In the genomic region with DNA sequence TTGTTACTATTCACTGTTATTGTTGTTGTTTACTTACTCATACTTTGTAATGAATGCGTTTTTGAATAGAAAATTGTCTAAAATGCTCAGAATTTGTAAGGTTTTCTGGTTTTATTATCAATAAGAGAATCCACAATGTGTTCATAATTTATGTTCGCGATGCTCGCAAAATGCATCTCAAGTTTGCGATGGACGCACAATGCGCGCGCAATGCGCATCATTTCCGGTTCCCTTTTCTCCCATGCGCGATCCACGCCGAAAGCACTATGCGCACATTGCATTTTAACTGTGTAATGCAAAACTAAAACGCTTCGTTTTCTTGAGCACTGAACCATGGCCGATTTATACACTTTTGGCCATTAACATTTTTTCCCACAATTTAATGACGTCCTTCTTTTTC, we compare ENCODE assay signal across 2 worm cellular contexts.
TF ChIP-seq lines count a peak whose summit lies in the region.

No protein-coding gene starts in this region.

TF ChIP-seq in whole organism, L4 larva, 104 proteins besides CTCF, POLR2A, EP300 and RAD21 (continued from another document):
- TF ChIP-seq vab-7 (GFP tag; IDR thresholded peaks at IDR 0.05; lab: Robert Waterston, UW) (peak; percentile 33; the same call in 1 of the 2 replicates), hlh-30 (tag; optimal IDR thresholded peaks at IDR 0.05; lab: Kevin White, UChicago; ENCODE audit: insufficient read depth) (no peak), tag-97 (GFP tag; IDR thresholded peaks at IDR 0.05; lab: Robert Waterston, UW) (no peak), cey-2 (tag; optimal IDR thresholded peaks at IDR 0.05; lab: Kevin White, UChicago; ENCODE audit: borderline replicate concordance, insufficient read depth) (no peak), mes-2 (tag; optimal IDR thresholded peaks at IDR 0.05; lab: Kevin White, UChicago; ENCODE audit: poor library complexity, severe bottlenecking) (no peak), gei-8 (GFP tag; optimal IDR thresholded peaks at IDR 0.05; lab: Kevin White, UChicago) (peak; percentile 64), ctbp-1 (GFP tag; IDR thresholded peaks at IDR 0.05; lab: Robert Waterston, UW) (peak; percentile 76), hlh-11 (tag; optimal IDR thresholded peaks at IDR 0.05; lab: Kevin White, UChicago) (no peak), lin-38 (GFP tag; IDR thresholded peaks at IDR 0.05; lab: Robert Waterston, UW) (no peak; the same call in 1 of the 2 replicates), F44E2.7 (GFP tag; IDR thresholded peaks at IDR 0.05; lab: Robert Waterston, UW) (no peak), Y5F2A.4 (GFP tag; optimal IDR thresholded peaks at IDR 0.05; lab: Kevin White, UChicago) (no peak), dmd-8 (GFP tag; IDR thresholded peaks at IDR 0.05; lab: Robert Waterston, UW) (0 out of 2 replicates have a peak, but pooled peaks have one; percentile 38), nhr-28 (tag; optimal IDR thresholded peaks at IDR 0.05; lab: Kevin White, UChicago) (no peak), aly-2 (tag; optimal IDR thresholded peaks at IDR 0.05; lab: Kevin White, UChicago) (no peak), daf-16 (GFP tag; optimal IDR thresholded peaks at IDR 0.05; lab: Kevin White, UChicago) (peak in 1 of 2 experiments; percentile 55), daf-16 (tag; optimal IDR thresholded peaks at IDR 0.05; lab: Kevin White, UChicago) (no peak), dmd-6 (GFP tag; IDR thresholded peaks at IDR 0.05; lab: Robert Waterston, UW) (0 out of 2 replicates have a peak, but pooled peaks have one; percentile 15), R02D3.7 (tag; optimal IDR thresholded peaks at IDR 0.05; lab: Kevin White, UChicago) (no peak), T20F7.1 (GFP tag; optimal IDR thresholded peaks at IDR 0.05; lab: Kevin White, UChicago) (no peak), arid-1 (GFP tag; conservative IDR thresholded peaks at IDR 0.05; lab: Robert Waterston, UW) (peak; percentile 64; the same call in 1 of the 2 replicates), zfp-3 (GFP tag; conservative IDR thresholded peaks at IDR 0.05; lab: Robert Waterston, UW) (0 out of 2 replicates have a peak, but pooled peaks have one; percentile 43), unc-62 (GFP tag; optimal IDR thresholded peaks at IDR 0.05 in 1 of 2; lab: Kevin White, UChicago) (peak in 1 of 2 experiments; percentile 0), unc-62 (tag; optimal IDR thresholded peaks at IDR 0.05; lab: Kevin White, UChicago) (no peak), mxl-3 (GFP tag; optimal IDR thresholded peaks at IDR 0.05; lab: Kevin White, UChicago) (no peak), daf-19 (GFP tag; conservative IDR thresholded peaks at IDR 0.05; lab: Robert Waterston, UW) (peak; percentile 67; the same call in 1 of the 2 replicates), madf-5 (GFP tag; IDR thresholded peaks at IDR 0.05; lab: Robert Waterston, UW) (0 out of 4 replicates have a peak, but pooled peaks of 1 of the 2 experiments have one; percentile 21)
TF ChIP-seq in whole organism, L4 larva: peak in this region for 25.

TF ChIP-seq in whole organism, young adult, 124 proteins besides CTCF, POLR2A, EP300 and RAD21 (continued from another document):
- TF ChIP-seq ets-4 (GFP tag; optimal IDR thresholded peaks at IDR 0.05; lab: Kevin White, UChicago), result no peak
- no peak for TF ChIP-seq hmg-1.2 (GFP tag; IDR thresholded peaks at IDR 0.05; lab: Robert Waterston, UW)
- TF ChIP-seq tbp1 (GFP tag; optimal IDR thresholded peaks at IDR 0.05; lab: Kevin White, UChicago), result no peak
- no peak for TF ChIP-seq lin-40 (tag; optimal IDR thresholded peaks at IDR 0.05; lab: Kevin White, UChicago)
- TF ChIP-seq ztf-26 (tag; optimal IDR thresholded peaks at IDR 0.05; lab: Kevin White, UChicago), result no peak
- no peak for TF ChIP-seq sptf-2 (GFP tag; optimal IDR thresholded peaks at IDR 0.05; lab: Kevin White, UChicago)
- peak; percentile 86 for TF ChIP-seq zim-3 (tag; optimal IDR thresholded peaks at IDR 0.05; lab: Kevin White, UChicago)
- no peak for TF ChIP-seq akir-1 (GFP tag; optimal IDR thresholded peaks at IDR 0.05; lab: Kevin White, UChicago)
- peak; percentile 71 for TF ChIP-seq K11D2.4 (GFP tag; IDR thresholded peaks at IDR 0.05; lab: Robert Waterston, UW)
- TF ChIP-seq ztf-3 (GFP tag; optimal IDR thresholded peaks at IDR 0.05; lab: Kevin White, UChicago), result no peak
- no peak for TF ChIP-seq Y67H2A.10 (GFP tag; conservative IDR thresholded peaks at IDR 0.05; lab: Robert Waterston, UW)
- TF ChIP-seq nfyb-1 (GFP tag; IDR thresholded peaks at IDR 0.05; lab: Robert Waterston, UW), result peak; percentile 51; the same call in 1 of the 2 replicates
- no peak for TF ChIP-seq F57A8.1 (GFP tag; optimal IDR thresholded peaks at IDR 0.05; lab: Kevin White, UChicago)
- TF ChIP-seq efl-1 (GFP tag; optimal IDR thresholded peaks at IDR 0.05; lab: Kevin White, UChicago), result no peak
- peak; percentile 46; the same call in 1 of the 2 replicates for TF ChIP-seq ceh-100 (GFP tag; IDR thresholded peaks at IDR 0.05; lab: Robert Waterston, UW)
- TF ChIP-seq Y53F4B.3 (GFP tag; IDR thresholded peaks at IDR 0.05; lab: Robert Waterston, UW), result no peak
- TF ChIP-seq snpc-1.1 (tag; optimal IDR thresholded peaks at IDR 0.05; lab: Kevin White, UChicago; ENCODE audit: insufficient read depth), result no peak
- TF ChIP-seq nhr-80 (tag; optimal IDR thresholded peaks at IDR 0.05; lab: Kevin White, UChicago), result no peak
- no peak for TF ChIP-seq F23B12.7 (tag; optimal IDR thresholded peaks at IDR 0.05; lab: Kevin White, UChicago; ENCODE audit: insufficient read depth)
- TF ChIP-seq aptf-2 (GFP tag; conservative IDR thresholded peaks at IDR 0.05; lab: Robert Waterston, UW), result peak; percentile 53; the same call in 1 of the 2 replicates
- TF ChIP-seq F33H1.4 (GFP tag; IDR thresholded peaks at IDR 0.05; lab: Robert Waterston, UW), result no peak
- no peak for TF ChIP-seq ceh-79 (tag; optimal IDR thresholded peaks at IDR 0.05; lab: Kevin White, UChicago)
- TF ChIP-seq C17E4.6 (GFP tag; IDR thresholded peaks at IDR 0.05; lab: Robert Waterston, UW), result no peak
- TF ChIP-seq let-526 (GFP tag; IDR thresholded peaks at IDR 0.05; lab: Robert Waterston, UW), result no peak
- TF ChIP-seq mes-4 (tag; optimal IDR thresholded peaks at IDR 0.05; lab: Kevin White, UChicago), result no peak
- TF ChIP-seq F55B11.4 (tag; optimal IDR thresholded peaks at IDR 0.05; lab: Kevin White, UChicago; ENCODE audit: borderline replicate concordance, insufficient read depth), result no peak
- TF ChIP-seq repo-1 (tag; optimal IDR thresholded peaks at IDR 0.05; lab: Kevin White, UChicago), result peak; percentile 67
- TF ChIP-seq pbrm-1 (GFP tag; IDR thresholded peaks at IDR 0.05; lab: Robert Waterston, UW), result peak; percentile 58; the same call in 1 of the 2 replicates
- TF ChIP-seq Y53G8AR.9 (GFP tag; conservative IDR thresholded peaks at IDR 0.05; lab: Robert Waterston, UW), result no peak
- no peak for TF ChIP-seq T26A5.8 (tag; optimal IDR thresholded peaks at IDR 0.05; lab: Kevin White, UChicago)
- no peak for TF ChIP-seq unc-130 (GFP tag; optimal IDR thresholded peaks at IDR 0.05; lab: Kevin White, UChicago)
- 0 out of 2 replicates have a peak, but pooled peaks have one; percentile 19 for TF ChIP-seq madf-3 (GFP tag; IDR thresholded peaks at IDR 0.05; lab: Robert Waterston, UW)
- no peak for TF ChIP-seq lsl-1 (GFP tag; optimal IDR thresholded peaks at IDR 0.05; lab: Kevin White, UChicago)
- peak; percentile 78 for TF ChIP-seq chd-7 (tag; optimal IDR thresholded peaks at IDR 0.05; lab: Kevin White, UChicago)
- no peak for TF ChIP-seq hrde-1 (tag; optimal IDR thresholded peaks at IDR 0.05; lab: Kevin White, UChicago; ENCODE audit: borderline replicate concordance)
- no peak for TF ChIP-seq rcor-1 (GFP tag; IDR thresholded peaks at IDR 0.05; lab: Robert Waterston, UW)
- no peak for TF ChIP-seq nhr-120 (GFP tag; IDR thresholded peaks at IDR 0.05; lab: Robert Waterston, UW)
- TF ChIP-seq Y79H2A.3 (GFP tag; conservative IDR thresholded peaks at IDR 0.05; lab: Robert Waterston, UW), result no peak
- no peak for TF ChIP-seq lsy-27 (tag; optimal IDR thresholded peaks at IDR 0.05; lab: Kevin White, UChicago; ENCODE audit: borderline replicate concordance, insufficient read depth)
- TF ChIP-seq nhr-179 (tag; optimal IDR thresholded peaks at IDR 0.05; lab: Kevin White, UChicago), result no peak
- TF ChIP-seq T07F8.4 (tag; optimal IDR thresholded peaks at IDR 0.05; lab: Kevin White, UChicago), result no peak
- TF ChIP-seq dox-1 (GFP tag; IDR thresholded peaks at IDR 0.05; lab: Robert Waterston, UW), result no peak
- TF ChIP-seq snpc-4 (GFP tag; optimal IDR thresholded peaks at IDR 0.05; lab: Kevin White, UChicago), result no peak
- TF ChIP-seq snpc-4 (tag; optimal IDR thresholded peaks at IDR 0.05; lab: Kevin White, UChicago), result no peak
- peak; percentile 62 for TF ChIP-seq athp-1 (tag; optimal IDR thresholded peaks at IDR 0.05; lab: Kevin White, UChicago)
- no peak for TF ChIP-seq ccch-3 (GFP tag; optimal IDR thresholded peaks at IDR 0.05; lab: Kevin White, UChicago)
- TF ChIP-seq aptf-3 (GFP tag; IDR thresholded peaks at IDR 0.05; lab: Robert Waterston, UW), result 0 out of 2 replicates have a peak, but pooled peaks have one; percentile 82
- TF ChIP-seq D2030.7 (GFP tag; IDR thresholded peaks at IDR 0.05; lab: Robert Waterston, UW), result no peak
- 0 out of 2 replicates have a peak, but pooled peaks have one; percentile 23 for TF ChIP-seq ztf-25 (GFP tag; IDR thresholded peaks at IDR 0.05; lab: Robert Waterston, UW)
- TF ChIP-seq lin-26 (GFP tag; IDR thresholded peaks at IDR 0.05; lab: Robert Waterston, UW), result no peak
- TF ChIP-seq nhr-90 (tag; optimal IDR thresholded peaks at IDR 0.05; lab: Kevin White, UChicago), result no peak
- TF ChIP-seq bed-2 (GFP tag; IDR thresholded peaks at IDR 0.05; lab: Robert Waterston, UW), result no peak
- TF ChIP-seq ceh-27 (GFP tag; optimal IDR thresholded peaks at IDR 0.05; lab: Kevin White, UChicago), result no peak
- no peak for TF ChIP-seq mxl-1 (tag; optimal IDR thresholded peaks at IDR 0.05; lab: Kevin White, UChicago)
- no peak for TF ChIP-seq mcd-1 (GFP tag; IDR thresholded peaks at IDR 0.05; lab: Robert Waterston, UW)
- no peak for TF ChIP-seq ztf-6 (GFP tag; IDR thresholded peaks at IDR 0.05; lab: Robert Waterston, UW)
- no peak for TF ChIP-seq madf-6 (GFP tag; IDR thresholded peaks at IDR 0.05; lab: Robert Waterston, UW)
- TF ChIP-seq ztf-28 (GFP tag; IDR thresholded peaks at IDR 0.05; lab: Robert Waterston, UW), result no peak
- no peak for TF ChIP-seq Y56A3A.18 (GFP tag; IDR thresholded peaks at IDR 0.05; lab: Robert Waterston, UW)
- no peak for TF ChIP-seq somi-1 (GFP tag; optimal IDR thresholded peaks at IDR 0.05; lab: Kevin White, UChicago)
- peak; percentile 60 for TF ChIP-seq atf-7 (tag; optimal IDR thresholded peaks at IDR 0.05; lab: Kevin White, UChicago)
- TF ChIP-seq F52B5.7 (tag; optimal IDR thresholded peaks at IDR 0.05; lab: Kevin White, UChicago), result peak; percentile 90
- TF ChIP-seq hmg-20 (GFP tag; IDR thresholded peaks at IDR 0.05; lab: Robert Waterston, UW), result no peak
- TF ChIP-seq lin-35 (GFP tag; optimal IDR thresholded peaks at IDR 0.05; lab: Kevin White, UChicago), result peak in 1 of 3 experiments; percentile 14
- no peak for TF ChIP-seq hlh-26 (GFP tag; conservative IDR thresholded peaks at IDR 0.05; lab: Robert Waterston, UW)
- TF ChIP-seq ekl-4 (GFP tag; IDR thresholded peaks at IDR 0.05; lab: Robert Waterston, UW), result no peak
- TF ChIP-seq dpff-1 (tag; optimal IDR thresholded peaks at IDR 0.05; lab: Kevin White, UChicago), result no peak
- TF ChIP-seq dpl-1 (GFP tag; optimal IDR thresholded peaks at IDR 0.05; lab: Kevin White, UChicago), result no peak
- no peak for TF ChIP-seq Y95B8A.8 (GFP tag; IDR thresholded peaks at IDR 0.05; lab: Robert Waterston, UW)
- TF ChIP-seq lin-54 (GFP tag; optimal IDR thresholded peaks at IDR 0.05; lab: Kevin White, UChicago), result no peak
- no peak for TF ChIP-seq ztf-18 (tag; optimal IDR thresholded peaks at IDR 0.05; lab: Kevin White, UChicago)
- TF ChIP-seq F22D6.2 (tag; optimal IDR thresholded peaks at IDR 0.05; lab: Kevin White, UChicago), result no peak
- TF ChIP-seq bed-1 (GFP tag; IDR thresholded peaks at IDR 0.05; lab: Robert Waterston, UW), result no peak
- TF ChIP-seq C06A6.2 (GFP tag; conservative IDR thresholded peaks at IDR 0.05; lab: Robert Waterston, UW), result no peak
- no peak for TF ChIP-seq egl-44 (GFP tag; IDR thresholded peaks at IDR 0.05; lab: Robert Waterston, UW)
- TF ChIP-seq F37B4.10 (GFP tag; IDR thresholded peaks at IDR 0.05; lab: Robert Waterston, UW), result no peak
- TF ChIP-seq him-1 (tag; optimal IDR thresholded peaks at IDR 0.05; lab: Kevin White, UChicago), result no peak
- TF ChIP-seq sdz-38 (tag; optimal IDR thresholded peaks at IDR 0.05; lab: Kevin White, UChicago), result no peak
- TF ChIP-seq sea-2 (GFP tag; IDR thresholded peaks at IDR 0.05; lab: Robert Waterston, UW), result no peak
- TF ChIP-seq attf-6 (GFP tag; IDR thresholded peaks at IDR 0.05; lab: Robert Waterston, UW), result no peak
- TF ChIP-seq snpc-3.4 (tag; optimal IDR thresholded peaks at IDR 0.05; lab: Kevin White, UChicago), result no peak
- no peak for TF ChIP-seq ceh-58 (GFP tag; IDR thresholded peaks at IDR 0.05; lab: Robert Waterston, UW)
- no peak for TF ChIP-seq nfya-1 (tag; optimal IDR thresholded peaks at IDR 0.05; lab: Kevin White, UChicago; ENCODE audit: borderline replicate concordance, insufficient read depth)
- no peak for TF ChIP-seq pha-4 (tag; optimal IDR thresholded peaks at IDR 0.05; lab: Kevin White, UChicago)
- peak; percentile 18 for TF ChIP-seq B0035.1 (tag; optimal IDR thresholded peaks at IDR 0.05; lab: Kevin White, UChicago)
- TF ChIP-seq unc-62 (GFP tag; optimal IDR thresholded peaks at IDR 0.05; lab: Kevin White, UChicago), result no peak
- peak; percentile 73 for TF ChIP-seq fkh-3 (tag; optimal IDR thresholded peaks at IDR 0.05; lab: Kevin White, UChicago)
- TF ChIP-seq ama-1 (optimal IDR thresholded peaks at IDR 0.05; lab: Kevin White, UChicago), result no peak
- TF ChIP-seq ama-1 (GFP tag; optimal IDR thresholded peaks at IDR 0.05; lab: Kevin White, UChicago), result peak in 1 of 2 experiments; percentile 25
